Fruit fly (Drosophila melanogaster) Kc167 (cell line): Measurements from ENCODE around the gene kay.

Source experiments
- Myc ChIP-seq: fragments of >200 bp; optimal IDR thresholded peaks from 2 replicates; lab custom pipeline; 2017; ENCODE audit warnings: missing external identifiers
- Sin3A ChIP-seq: fragments of >200 bp; optimal IDR thresholded peaks from 2 replicates; lab custom pipeline; 2018; ENCODE audit warnings: missing external identifiers
- h ChIP-seq: fragments of >200 bp; optimal IDR thresholded peaks from 3 replicates; lab custom pipeline; 2018; ENCODE audit warnings: missing external identifiers
- insv ChIP-seq: fragments of >200 bp; optimal IDR thresholded peaks from 3 replicates; lab custom pipeline; 2018; ENCODE audit warnings: missing external identifiers
- psq ChIP-seq: fragments of >200 bp; optimal IDR thresholded peaks from 2 replicates; lab custom pipeline; 2017; ENCODE audit warnings: missing external identifiers
- ttk ChIP-seq: sonication (Bioruptor generic); optimal IDR thresholded peaks from 2 replicates; lab custom pipeline; 2017; ENCODE audit warnings: missing external identifiers

The kay gene

DNA sequence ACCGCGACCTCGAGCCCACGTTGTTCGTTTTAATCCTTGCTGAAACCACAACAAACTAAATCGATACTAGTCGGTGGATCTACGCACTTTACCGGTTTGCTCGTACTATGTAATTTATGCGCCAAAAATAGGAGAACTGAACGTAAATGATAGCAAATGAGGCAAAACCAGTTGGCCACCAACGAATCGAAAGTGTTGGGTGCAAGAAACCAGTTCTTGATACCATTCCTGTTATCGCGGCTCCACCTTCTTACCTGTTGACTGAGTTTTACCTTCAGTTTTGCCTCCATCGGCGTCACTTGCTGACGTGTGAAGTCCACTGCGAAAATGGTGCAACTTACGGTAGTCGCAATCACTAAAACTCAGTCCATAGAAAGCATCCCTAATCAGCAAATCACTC is 25.7 kb upstream of the kay start:
- TF ChIP-seq h = no peak
- TF ChIP-seq ttk (lab: Kevin White, UChicago) = no peak
- no peak for TF ChIP-seq Sin3A (lab: Kevin White, UChicago)
- TF ChIP-seq Myc (lab: Kevin White, UChicago) = no peak
- TF ChIP-seq psq (lab: Kevin White, UChicago) = no peak
- TF ChIP-seq insv (lab: Kevin White, UChicago) = no peak

DNA sequence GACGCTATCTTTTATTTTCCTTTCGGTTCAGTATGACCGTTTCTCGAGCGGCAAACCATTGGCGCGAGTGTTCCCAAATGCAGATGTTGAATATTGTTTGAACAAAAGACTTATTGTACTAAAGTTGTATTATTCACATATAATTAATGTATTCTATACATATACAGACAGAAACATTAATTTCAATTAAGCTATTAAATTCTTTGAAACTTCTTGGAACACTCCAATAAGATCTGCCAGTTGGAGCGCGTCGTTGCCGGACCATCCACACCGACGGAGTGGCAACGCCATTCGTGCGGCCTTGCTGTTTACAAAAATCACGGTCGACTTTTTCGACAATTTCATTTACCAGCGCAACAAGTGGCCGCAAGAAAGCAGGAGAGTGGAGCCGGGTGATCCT is 20.7 kb upstream of the kay start, which contains the start of the genes Wdr24 and IntS11:
Gene Wdr24 (minus strand): TSS at position 37 of the 400 bp plus-strand sequence.
Gene IntS11 (plus strand): TSS at position 282 of the 400 bp plus-strand sequence.
- TF ChIP-seq psq (lab: Kevin White, UChicago) (no peak), h (no peak), ttk (lab: Kevin White, UChicago) (no peak), Myc (lab: Kevin White, UChicago) (no peak)

DNA sequence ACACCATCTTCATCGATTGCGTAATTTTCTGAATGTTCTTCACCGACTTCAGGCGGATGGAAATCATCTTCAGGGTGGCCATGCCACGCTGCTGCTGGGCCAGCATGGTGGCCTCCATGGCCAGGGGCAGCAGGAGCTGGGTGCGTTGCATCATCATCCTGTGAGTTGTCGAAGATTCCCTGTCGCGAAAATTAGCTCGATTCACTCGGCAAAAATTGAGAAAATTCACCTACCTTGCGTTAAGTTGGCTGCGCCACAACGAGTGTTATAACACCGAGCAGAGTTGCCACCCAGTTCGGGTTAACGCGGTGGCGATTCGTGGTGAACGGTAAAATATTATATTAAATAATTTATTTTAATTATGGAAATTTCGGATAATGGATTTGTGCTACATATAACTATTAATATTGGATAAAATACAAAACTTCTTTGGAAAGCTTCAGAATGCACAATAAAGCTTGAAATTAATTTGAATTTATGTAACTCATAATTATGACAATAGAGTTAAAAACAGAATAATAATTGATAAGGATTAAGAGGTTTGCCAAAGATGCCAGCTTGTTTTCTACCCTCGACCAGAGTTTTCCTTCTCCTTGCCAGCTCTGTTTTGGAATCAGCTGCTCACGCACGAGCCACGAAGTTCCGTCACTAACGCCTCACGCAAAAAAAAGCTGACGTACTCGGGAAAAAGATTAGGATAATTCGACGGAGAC is 17.0 kb upstream of the kay start, which contains the start of the genes ATPsyngamma and yata:
Gene ATPsyngamma (minus strand): TSS at position 573 of the 713 bp plus-strand sequence.
Gene yata (plus strand): TSS at position 629 of the 713 bp plus-strand sequence.
- TF ChIP-seq Sin3A (lab: Kevin White, UChicago) (no peak), psq (lab: Kevin White, UChicago) (no peak), Myc (lab: Kevin White, UChicago) (no peak), ttk (lab: Kevin White, UChicago) (no peak), h (no peak), insv (lab: Kevin White, UChicago) (no peak)

DNA sequence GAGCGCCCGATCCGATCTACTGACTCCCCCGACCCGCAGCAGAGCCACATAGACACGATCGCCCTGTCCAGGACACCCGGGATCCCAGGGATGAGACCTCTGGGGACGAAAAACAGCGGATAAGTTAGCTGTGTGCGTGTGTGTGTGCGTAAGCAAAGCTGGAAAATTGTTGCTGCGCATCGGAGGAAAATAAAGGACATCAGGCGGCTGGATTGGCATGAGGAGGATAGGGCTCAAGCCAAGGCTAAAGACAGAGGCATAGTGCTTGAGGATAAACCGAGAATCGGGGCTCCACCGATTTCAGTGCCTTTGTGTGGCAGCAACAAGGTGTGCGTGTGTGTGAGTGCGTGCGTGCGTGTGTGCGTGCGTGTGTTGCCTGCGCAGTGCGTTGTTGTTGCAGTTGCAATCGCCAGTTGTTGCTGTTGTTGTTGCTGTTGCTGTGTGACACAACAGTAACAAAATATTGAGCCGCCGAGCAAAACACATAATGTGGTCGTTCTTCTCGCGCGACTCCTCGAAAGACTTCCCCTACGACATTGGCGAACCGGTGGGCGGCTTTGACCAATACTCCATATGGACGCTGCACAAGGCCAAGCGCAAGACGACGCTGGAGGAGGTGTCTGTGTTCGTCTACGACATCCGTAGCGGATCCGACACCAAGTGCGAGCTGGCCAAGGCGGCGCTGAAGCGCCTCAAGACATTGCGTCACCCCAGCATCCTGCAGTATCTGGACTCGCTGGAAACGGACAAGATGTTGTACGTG is 16.3 kb upstream of the kay start:
- TF ChIP-seq insv (lab: Kevin White, UChicago) (no peak), Sin3A (lab: Kevin White, UChicago) (no peak), h (no peak), Myc (lab: Kevin White, UChicago) (no peak), psq (lab: Kevin White, UChicago) (no peak), ttk (lab: Kevin White, UChicago) (no peak)

DNA sequence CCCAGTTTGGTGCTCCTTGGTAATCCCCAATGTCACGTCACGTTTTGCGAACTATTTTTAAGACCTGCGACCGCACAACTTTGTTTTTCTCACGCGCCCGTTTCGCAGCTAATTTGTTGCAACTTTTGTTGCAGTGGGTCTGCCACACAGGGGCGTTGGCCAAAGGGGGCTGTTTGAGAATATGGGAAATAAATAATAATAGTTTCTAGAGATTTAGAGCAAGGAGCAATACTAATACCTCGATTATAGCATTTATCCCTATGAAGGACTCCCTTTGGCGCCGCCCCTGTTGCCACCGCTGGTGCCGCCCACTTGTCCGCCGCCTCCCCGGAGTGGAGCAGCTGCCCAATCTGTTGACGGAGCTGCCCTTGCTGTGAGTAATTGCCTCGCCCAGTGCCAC is 10.5 kb upstream of the kay start:
- TF ChIP-seq psq (lab: Kevin White, UChicago) = no peak
- TF ChIP-seq ttk (lab: Kevin White, UChicago) = no peak
- TF ChIP-seq Sin3A (lab: Kevin White, UChicago) = no peak
- no peak for TF ChIP-seq insv (lab: Kevin White, UChicago)
- no peak for TF ChIP-seq Myc (lab: Kevin White, UChicago)
- TF ChIP-seq h = no peak

DNA sequence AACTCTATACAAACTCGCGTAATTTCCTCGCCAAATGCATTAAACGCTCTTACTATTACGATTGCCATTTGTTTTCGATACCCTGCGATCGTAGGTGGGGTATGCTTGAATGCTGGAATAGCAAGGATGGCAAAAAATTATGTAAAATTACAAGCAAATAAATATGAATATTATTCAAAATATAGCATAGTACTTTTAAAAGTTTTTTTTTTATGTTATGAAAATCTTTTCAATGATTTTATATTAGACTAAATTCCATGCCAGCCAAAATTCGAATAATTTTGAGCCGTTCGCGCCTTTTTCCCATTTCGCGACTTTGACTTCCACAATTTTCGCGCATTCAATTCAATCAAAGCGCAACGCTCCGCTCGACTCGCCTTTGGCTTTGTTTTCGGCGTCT is 9.6 kb upstream of the kay start:
- TF ChIP-seq Myc (lab: Kevin White, UChicago) (no peak), insv (lab: Kevin White, UChicago) (no peak), Sin3A (lab: Kevin White, UChicago) (no peak), ttk (lab: Kevin White, UChicago) (no peak), h (no peak), psq (lab: Kevin White, UChicago) (no peak)

- TF ChIP-seq Myc (lab: Kevin White, UChicago) (no peak), insv (lab: Kevin White, UChicago) (no peak), psq (lab: Kevin White, UChicago) (no peak), h (no peak), Sin3A (lab: Kevin White, UChicago) (no peak), ttk (lab: Kevin White, UChicago) (no peak)
Observed at dm6 chr3R:29757226-29757625, 8.6 kb upstream of the kay start.

- TF ChIP-seq Myc (lab: Kevin White, UChicago) (no peak), psq (lab: Kevin White, UChicago) (no peak), insv (lab: Kevin White, UChicago) (no peak)
Observed at dm6 chr3R:29757681-29758080, 8.1 kb upstream of the kay start.

DNA sequence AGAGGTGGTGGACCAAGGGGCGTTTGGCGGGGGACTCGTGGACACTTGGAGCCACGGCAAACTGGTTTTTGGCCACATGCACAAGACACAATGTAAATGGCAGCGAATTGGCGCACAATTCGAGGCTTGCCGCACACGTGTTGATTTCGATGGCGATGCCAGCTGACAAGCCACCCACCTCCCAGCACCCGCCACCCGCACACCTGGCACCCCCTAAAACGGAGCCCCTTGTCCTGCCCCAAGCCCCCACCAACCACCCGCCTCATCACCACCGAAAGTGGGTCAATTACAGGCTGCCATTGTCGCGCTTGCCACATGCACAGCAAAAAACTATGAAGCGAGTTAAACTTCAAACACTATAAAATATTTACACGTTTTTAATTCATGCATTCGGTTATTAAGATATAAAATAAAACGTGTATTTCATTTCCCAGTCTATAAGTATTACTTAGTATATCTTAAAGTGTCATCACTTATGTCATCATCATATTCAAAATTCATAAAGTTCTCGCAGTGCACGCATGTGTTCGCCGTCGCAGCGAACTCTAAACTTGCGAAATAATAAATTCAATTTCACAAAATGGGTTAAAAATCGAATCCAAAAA is 7.6 kb upstream of the kay start:
- TF ChIP-seq h (no peak), insv (lab: Kevin White, UChicago) (no peak), psq (lab: Kevin White, UChicago) (no peak), ttk (lab: Kevin White, UChicago) (no peak), Myc (lab: Kevin White, UChicago) (no peak), Sin3A (lab: Kevin White, UChicago) (no peak)

DNA sequence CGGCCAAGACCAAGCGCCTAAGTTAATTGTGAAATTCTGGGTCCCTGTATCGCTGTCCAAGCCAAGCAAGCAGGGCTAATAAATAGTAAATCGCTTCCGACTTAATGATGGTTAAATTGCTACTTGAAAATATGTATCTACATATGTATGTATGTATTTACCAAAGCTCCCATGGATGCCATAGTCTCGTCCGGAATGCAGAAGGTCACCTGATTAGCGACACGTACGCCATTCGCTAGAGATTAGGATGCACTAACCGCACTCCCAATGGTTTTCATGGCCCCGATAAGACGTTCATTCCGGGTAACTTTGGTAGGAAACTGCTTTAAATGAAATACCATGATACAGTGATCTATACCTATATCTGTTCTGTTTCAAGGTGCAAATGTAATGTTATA is 7.1 kb upstream of the kay start:
- TF ChIP-seq h = no peak
- TF ChIP-seq psq (lab: Kevin White, UChicago) = no peak
- no peak for TF ChIP-seq ttk (lab: Kevin White, UChicago)
- TF ChIP-seq Sin3A (lab: Kevin White, UChicago) = no peak
- TF ChIP-seq Myc (lab: Kevin White, UChicago) = no peak
- TF ChIP-seq insv (lab: Kevin White, UChicago) = no peak

dm6 chr3R:29760042-29760441 is 5.8 kb upstream of the kay start:
- no peak for TF ChIP-seq psq (lab: Kevin White, UChicago)
- no peak for TF ChIP-seq Myc (lab: Kevin White, UChicago)
- no peak for TF ChIP-seq ttk (lab: Kevin White, UChicago)
- no peak for TF ChIP-seq Sin3A (lab: Kevin White, UChicago)
- no peak for TF ChIP-seq h
- no peak for TF ChIP-seq insv (lab: Kevin White, UChicago)
